Worm (Caenorhabditis elegans) whole organism, young adult: ENCODE data around the gene F14F3.5.

ENCODE experiments used
- B0035.1 ChIP-seq: sonication (generic microtip); optimal IDR thresholded peaks from 2 replicates; lab custom pipeline; 2016; ENCODE audit warnings: missing genetic modification characterization, mild to moderate bottlenecking, missing compliant biosample characterization, missing genotype, missing genetic modification reagents
- F57A8.1 ChIP-seq: fragments of 200-800 bp; sonication (Bioruptor generic); optimal IDR thresholded peaks from 2 replicates; lab custom pipeline; 2018; ENCODE audit warnings: mild to moderate bottlenecking, missing genetic modification characterization, moderate library complexity, missing compliant biosample characterization
- K12H6.12 ChIP-seq: fragments of 200-800 bp; sonication (Bioruptor generic); optimal IDR thresholded peaks from 2 replicates; lab custom pipeline; 2018; ENCODE audit warnings: mild to moderate bottlenecking, missing genetic modification characterization, missing compliant biosample characterization
- Y53F4B.3 ChIP-seq: fragments of 200-800 bp; sonication (Bioruptor generic); IDR thresholded peaks from 2 replicates; pipeline ENCODE4 v1.3.6; 2022; ENCODE audit warnings: missing genetic modification reagents, missing genetic modification characterization, missing compliant biosample characterization
- Y53G8AR.9 ChIP-seq: fragments of 200-800 bp; sonication (Bioruptor generic); conservative IDR thresholded peaks from 2 replicates; pipeline ENCODE4 v1.3.6; 2022; ENCODE audit warnings: missing genetic modification reagents, missing genetic modification characterization, missing compliant biosample characterization
- ZK185.1 ChIP-seq: sonication (generic microtip); optimal IDR thresholded peaks from 2 replicates; lab custom pipeline; 2016; ENCODE audit warnings: mild to moderate bottlenecking, missing genetic modification characterization, missing compliant biosample characterization; ENCODE audit not compliant: poor library complexity, severe bottlenecking
- akir-1 ChIP-seq: fragments of 200-800 bp; sonication (Bioruptor generic); optimal IDR thresholded peaks from 2 replicates; lab custom pipeline; 2018; ENCODE audit warnings: mild to moderate bottlenecking, missing genetic modification characterization, moderate library complexity, missing compliant biosample characterization
- ama-1 ChIP-seq, 3 experiments: fragments of 150-350 bp in 1 of 3; sonication (generic microtip) in 2 of 3; optimal IDR thresholded peaks; 2 replicates each; lab custom pipeline; 2014 to 2018; ENCODE audit warnings: missing biosample characterization in 2 of 3, missing genetic modification characterization in 2 of 3, missing genetic modification reagents in 2 of 3
- attf-3 ChIP-seq: fragments of 200-800 bp; sonication (Bioruptor generic); conservative IDR thresholded peaks from 2 replicates; pipeline ENCODE4 v1.3.6; 2022; ENCODE audit warnings: missing genetic modification reagents, missing genetic modification characterization, missing compliant biosample characterization
- bed-2 ChIP-seq: fragments of 200-800 bp; sonication (Bioruptor generic); IDR thresholded peaks from 2 replicates; pipeline ENCODE4 v1.3.6; 2022; ENCODE audit warnings: missing genetic modification reagents, missing genetic modification characterization, missing compliant biosample characterization
- cebp-1 ChIP-seq, 2 experiments: fragments of 200-800 bp in 1 of 2; sonication (Bioruptor generic) in 1 of 2; sonication (generic microtip) in 1 of 2; IDR thresholded peaks in 1 of 2; optimal IDR thresholded peaks in 1 of 2; 2 replicates each; pipeline versions ENCODE4 v1.3.6 to Lab custom; 2017 to 2022; ENCODE audit warnings: missing compliant biosample characterization in 2 of 2, missing genetic modification characterization in 2 of 2, mild to moderate bottlenecking in 1 of 2, missing genetic modification reagents in 1 of 2, moderate library complexity in 1 of 2
- cebp-2 ChIP-seq: fragments of 200-800 bp; sonication (Bioruptor generic); IDR thresholded peaks from 2 replicates; pipeline ENCODE4 v1.3.6; 2022; ENCODE audit warnings: missing genetic modification characterization, missing compliant biosample characterization
- dpl-1 ChIP-seq: fragments of 150-350 bp; optimal IDR thresholded peaks from 2 replicates; lab custom pipeline; 2014; ENCODE audit warnings: missing biosample characterization, missing genetic modification reagents, missing genetic modification characterization
- egrh-3 ChIP-seq: fragments of 200-800 bp; sonication (Bioruptor generic); IDR thresholded peaks from 2 replicates; pipeline ENCODE4 v1.3.6; 2022; ENCODE audit warnings: missing genetic modification reagents, missing genetic modification characterization, missing compliant biosample characterization
- ekl-4 ChIP-seq: fragments of 200-800 bp; sonication (Bioruptor generic); IDR thresholded peaks from 2 replicates; pipeline ENCODE4 v1.3.6; 2022; ENCODE audit warnings: missing genetic modification reagents, missing genetic modification characterization, missing compliant biosample characterization
- hmg-1.2 ChIP-seq: fragments of 200-800 bp; sonication (Bioruptor generic); IDR thresholded peaks from 2 replicates; pipeline ENCODE4 v1.3.6; 2022; ENCODE audit warnings: missing genetic modification reagents, missing genetic modification characterization, missing compliant biosample characterization
- let-607 ChIP-seq, 2 experiments: fragments of 200-800 bp in 1 of 2; sonication (Bioruptor generic) in 1 of 2; sonication (generic microtip) in 1 of 2; optimal IDR thresholded peaks; 2 replicates each; lab custom pipeline; 2016 to 2018; ENCODE audit warnings: mild to moderate bottlenecking in 2 of 2, missing compliant biosample characterization in 2 of 2, missing genetic modification characterization in 2 of 2, moderate library complexity in 2 of 2, missing genotype in 1 of 2
- lin-54 ChIP-seq: fragments of 200-800 bp; sonication (Bioruptor generic); optimal IDR thresholded peaks from 2 replicates; lab custom pipeline; 2018; ENCODE audit warnings: mild to moderate bottlenecking, missing genetic modification characterization, missing compliant biosample characterization
- lir-1 ChIP-seq: fragments of 200-800 bp; sonication (Bioruptor generic); conservative IDR thresholded peaks from 2 replicates; pipeline ENCODE4 v1.3.6; 2022; ENCODE audit warnings: missing genetic modification reagents, missing genetic modification characterization, missing compliant biosample characterization
- lsy-27 ChIP-seq: sonication (generic microtip); optimal IDR thresholded peaks from 2 replicates; lab custom pipeline; 2017; ENCODE audit warnings: missing genetic modification characterization, mild to moderate bottlenecking, missing compliant biosample characterization, antibody characterized with exemption, missing genotype, borderline replicate concordance; ENCODE audit not compliant: insufficient read depth
- madf-10 ChIP-seq: sonication (generic microtip); optimal IDR thresholded peaks from 2 replicates; lab custom pipeline; 2016; ENCODE audit warnings: mild to moderate bottlenecking, missing genetic modification characterization, missing compliant biosample characterization
- nhr-120 ChIP-seq: fragments of 200-800 bp; sonication (Bioruptor generic); IDR thresholded peaks from 2 replicates; pipeline ENCODE4 v1.3.6; 2022; ENCODE audit warnings: missing genetic modification characterization, missing compliant biosample characterization
- nhr-179 ChIP-seq: sonication (generic microtip); optimal IDR thresholded peaks from 2 replicates; lab custom pipeline; 2016; ENCODE audit warnings: mild to moderate bottlenecking, missing genetic modification characterization, missing compliant biosample characterization
- nhr-80 ChIP-seq: sonication (generic microtip); optimal IDR thresholded peaks from 2 replicates; lab custom pipeline; 2016; ENCODE audit warnings: missing genetic modification characterization, missing compliant biosample characterization
- snpc-4 ChIP-seq, 5 experiments: fragments of 150-350 bp in 1 of 5; sonication (generic microtip) in 4 of 5; optimal IDR thresholded peaks; 2 replicates each; lab custom pipeline; 2014 to 2018; ENCODE audit warnings: missing genetic modification characterization in 5 of 5, missing biosample characterization in 3 of 5, antibody characterized with exemption in 2 of 5, mild to moderate bottlenecking in 2 of 5, missing compliant biosample characterization in 2 of 5, missing genotype in 2 of 5, moderate library complexity in 2 of 5, missing genetic modification reagents in 1 of 5
- unc-130 ChIP-seq: sonication (generic microtip); optimal IDR thresholded peaks from 2 replicates; lab custom pipeline; 2016; ENCODE audit warnings: missing genetic modification reagents, missing genetic modification characterization, missing compliant biosample characterization
- unc-62 ChIP-seq: fragments of 150-350 bp; optimal IDR thresholded peaks from 2 replicates; lab custom pipeline; 2014; ENCODE audit warnings: missing biosample characterization, missing genetic modification reagents, missing genetic modification characterization
- zim-3 ChIP-seq: sonication (generic microtip); optimal IDR thresholded peaks from 2 replicates; lab custom pipeline; 2017; ENCODE audit warnings: mild to moderate bottlenecking, missing genetic modification characterization, moderate library complexity, missing compliant biosample characterization
- ztf-6 ChIP-seq: fragments of 200-800 bp; sonication (Bioruptor generic); IDR thresholded peaks from 2 replicates; pipeline ENCODE4 v1.3.6; 2022; ENCODE audit warnings: missing genetic modification reagents, missing genetic modification characterization, missing compliant biosample characterization

Gene F14F3.5

ce11 chrX:10542313-10543048 lies 13.5 kb upstream of the F14F3.5 start, which contains the start of the genes F59F5.3 and F59F5.4:
F59F5.3 (minus strand) TSS chrX:10542413.
F59F5.4 (plus strand) TSS chrX:10542998.
- no peak for TF ChIP-seq Y53F4B.3 (GFP tag; lab: Robert Waterston, UW)
- no peak for TF ChIP-seq ztf-6
- TF ChIP-seq lsy-27 (tag; lab: Kevin White, UChicago), result no peak
- TF ChIP-seq hmg-1.2 (GFP tag; lab: Robert Waterston, UW), result no peak
- no peak for TF ChIP-seq F57A8.1 (GFP tag; lab: Kevin White, UChicago)
- TF ChIP-seq lin-54 (GFP tag; lab: Kevin White, UChicago), result no peak
- TF ChIP-seq ama-1 (optimal IDR thresholded peaks at IDR 0.05; lab: Kevin White, UChicago), result no peak
- no peak for TF ChIP-seq ama-1 (GFP tag; optimal IDR thresholded peaks at IDR 0.05; lab: Kevin White, UChicago)

ce11 chrX:10541789-10542188 lies 12.8 kb upstream of the F14F3.5 start:
- TF ChIP-seq unc-130 (GFP tag; lab: Kevin White, UChicago) (no peak), akir-1 (no peak), B0035.1 (tag; lab: Kevin White, UChicago) (no peak), Y53G8AR.9 (no peak), madf-10 (tag; lab: Kevin White, UChicago) (no peak), nhr-179 (tag; lab: Kevin White, UChicago) (no peak), let-607 (tag; optimal IDR thresholded peaks at IDR 0.05; lab: Kevin White, UChicago) (no peak), nhr-120 (GFP tag; lab: Robert Waterston, UW) (no peak), K12H6.12 (tag; lab: Kevin White, UChicago) (no peak), bed-2 (GFP tag; lab: Robert Waterston, UW) (no peak), lin-54 (GFP tag; lab: Kevin White, UChicago) (no peak), lir-1 (no peak), ztf-6 (no peak), snpc-4 (GFP tag; optimal IDR thresholded peaks at IDR 0.05; lab: Kevin White, UChicago) (no peak), snpc-4 (tag; optimal IDR thresholded peaks at IDR 0.05; lab: Kevin White, UChicago) (no peak), egrh-3 (no peak), cebp-2 (GFP tag; lab: Robert Waterston, UW) (no peak)

- TF ChIP-seq dpl-1 (GFP tag; lab: Kevin White, UChicago), result no peak
- peak; percentile 62 for TF ChIP-seq nhr-80 (tag; lab: Kevin White, UChicago)
- TF ChIP-seq, all 124 proteins: peak for 1
Observed at ce11 chrX:10534625-10535244, 5.7 kb upstream of the F14F3.5 start.

- TF ChIP-seq nhr-80 (tag; lab: Kevin White, UChicago), result peak; percentile 47
- TF ChIP-seq ekl-4 (GFP tag; lab: Robert Waterston, UW), result no peak
Observed at ce11 chrX:10533447-10533846, 4.4 kb upstream of the F14F3.5 start, which contains the start of gene glo-3. glo-3 (plus strand) TSS chrX:10533699.

ce11 chrX:10532180-10532833 lies 3.3 kb upstream of the F14F3.5 start:
- TF ChIP-seq attf-3 (GFP tag; lab: Robert Waterston, UW) (no peak), unc-62 (peak; percentile 35), cebp-1 (GFP tag; IDR thresholded peaks at IDR 0.05; lab: Robert Waterston, UW) (no peak), cebp-1 (tag; optimal IDR thresholded peaks at IDR 0.05; lab: Kevin White, UChicago) (peak; percentile 16), zim-3 (tag; lab: Kevin White, UChicago) (no peak), ZK185.1 (tag; lab: Kevin White, UChicago) (peak; percentile 1), nhr-80 (tag; lab: Kevin White, UChicago) (peak; percentile 53)
